Worm (Caenorhabditis elegans) whole organism, L1 larva: ENCODE data around the gene K06A4.7.

Source experiments
- C04F5.9 ChIP-seq: sonication (generic microtip); optimal IDR thresholded peaks from 2 replicates; lab custom pipeline; 2016; ENCODE audit warnings: missing genetic modification characterization, missing compliant biosample characterization
- C34B4.2 ChIP-seq: sonication (generic microtip); optimal IDR thresholded peaks from 2 replicates; lab custom pipeline; 2017; ENCODE audit warnings: mild to moderate bottlenecking, missing genetic modification characterization, missing compliant biosample characterization
- ama-1 ChIP-seq: fragments of 150-350 bp; optimal IDR thresholded peaks from 2 replicates; lab custom pipeline; 2014
- blmp-1 ChIP-seq: fragments of 150-350 bp; optimal IDR thresholded peaks from 2 replicates; lab custom pipeline; 2014; ENCODE audit warnings: missing biosample characterization, missing genetic modification characterization
- dsc-1 ChIP-seq: sonication (generic microtip); optimal IDR thresholded peaks from 2 replicates; lab custom pipeline; 2016; ENCODE audit warnings: mild to moderate bottlenecking, missing genetic modification characterization, missing compliant biosample characterization
- efl-3 ChIP-seq: fragments of 200-800 bp; sonication (Bioruptor generic); optimal IDR thresholded peaks from 2 replicates; lab custom pipeline; 2018; ENCODE audit warnings: mild to moderate bottlenecking, missing genetic modification characterization, missing compliant biosample characterization
- elt-2 ChIP-seq: sonication (generic microtip); optimal IDR thresholded peaks from 2 replicates; lab custom pipeline; 2016; ENCODE audit warnings: missing genetic modification characterization, mild to moderate bottlenecking, inconsistent platforms, missing compliant biosample characterization, missing genetic modification reagents
- elt-3 ChIP-seq, 6 experiments: fragments of 150-350 bp in 1 of 6; sonication (generic microtip); optimal IDR thresholded peaks; 2 replicates each; lab custom pipeline; 2017 to 2018; ENCODE audit warnings: missing biosample characterization in 6 of 6, missing genetic modification characterization in 6 of 6, inconsistent platforms in 1 of 6
- fos-1 ChIP-seq: fragments of 150-350 bp; optimal IDR thresholded peaks from 2 replicates; lab custom pipeline; 2014; ENCODE audit warnings: missing biosample characterization, missing genetic modification characterization
- hlh-17 ChIP-seq: fragments of 200-800 bp; sonication (Bioruptor generic); optimal IDR thresholded peaks from 2 replicates; lab custom pipeline; 2018; ENCODE audit warnings: missing genetic modification characterization, mild to moderate bottlenecking, missing compliant biosample characterization, moderate library complexity, borderline replicate concordance
- hpl-2 ChIP-seq: fragments of 150-350 bp; optimal IDR thresholded peaks from 2 replicates; lab custom pipeline; 2014; ENCODE audit warnings: missing biosample characterization, missing genetic modification reagents, missing genetic modification characterization
- isw-1 ChIP-seq: fragments of 200-800 bp; sonication (Bioruptor generic); IDR thresholded peaks from 2 replicates; pipeline ENCODE4 v1.3.6; 2022; ENCODE audit warnings: missing genetic modification characterization, missing compliant biosample characterization
- lin-14 ChIP-seq: fragments of 200-800 bp; sonication (Bioruptor generic); optimal IDR thresholded peaks from 2 replicates; lab custom pipeline; 2018; ENCODE audit warnings: mild to moderate bottlenecking, missing genetic modification characterization, moderate library complexity, missing compliant biosample characterization
- lin-15B ChIP-seq: fragments of 150-350 bp; sonication (generic microtip); optimal IDR thresholded peaks from 3 replicates; lab custom pipeline; 2014; ENCODE audit warnings: missing biosample characterization, missing genetic modification characterization
- mep-1 ChIP-seq: fragments of 150-350 bp; optimal IDR thresholded peaks from 2 replicates; lab custom pipeline; 2014; ENCODE audit warnings: missing biosample characterization, missing genetic modification characterization
- nhr-19 ChIP-seq: fragments of 200-800 bp; sonication (Bioruptor generic); conservative IDR thresholded peaks from 2 replicates; pipeline ENCODE4 v1.3.6; 2022; ENCODE audit warnings: missing genetic modification characterization, missing compliant biosample characterization
- nhr-28 ChIP-seq: fragments of 150-350 bp; optimal IDR thresholded peaks from 2 replicates; lab custom pipeline; 2014; ENCODE audit warnings: missing biosample characterization, missing genetic modification characterization
- nhr-47 ChIP-seq: sonication (generic microtip); optimal IDR thresholded peaks from 2 replicates; lab custom pipeline; 2016; ENCODE audit warnings: mild to moderate bottlenecking, missing genetic modification characterization, moderate library complexity, missing compliant biosample characterization
- nhr-71 ChIP-seq: sonication (generic microtip); optimal IDR thresholded peaks from 2 replicates; lab custom pipeline; 2016; ENCODE audit warnings: mild to moderate bottlenecking, missing genetic modification characterization, moderate library complexity, missing compliant biosample characterization
- nhr-77 ChIP-seq: fragments of 150-350 bp; optimal IDR thresholded peaks from 2 replicates; lab custom pipeline; 2014; ENCODE audit warnings: missing biosample characterization, missing genetic modification characterization
- nhr-84 ChIP-seq: sonication (generic microtip); optimal IDR thresholded peaks from 2 replicates; lab custom pipeline; 2017; ENCODE audit warnings: missing biosample characterization, missing genetic modification characterization
- nhr-90 ChIP-seq: sonication (generic microtip); optimal IDR thresholded peaks from 2 replicates; lab custom pipeline; 2016; ENCODE audit warnings: mild to moderate bottlenecking, missing genetic modification characterization, missing compliant biosample characterization; ENCODE audit not compliant: poor library complexity
- pqm-1 ChIP-seq: sonication (generic microtip); optimal IDR thresholded peaks from 3 replicates; lab custom pipeline; 2017; ENCODE audit warnings: missing biosample characterization, missing genetic modification characterization
- rnt-1 ChIP-seq: sonication (generic microtip); optimal IDR thresholded peaks from 2 replicates; lab custom pipeline; 2016; ENCODE audit warnings: mild to moderate bottlenecking, missing genetic modification characterization, moderate library complexity, missing compliant biosample characterization
- snpc-4 ChIP-seq: fragments of 150-350 bp; optimal IDR thresholded peaks from 2 replicates; lab custom pipeline; 2014; ENCODE audit warnings: missing biosample characterization, missing genetic modification characterization
- snu-23 ChIP-seq: sonication (generic microtip); optimal IDR thresholded peaks from 2 replicates; lab custom pipeline; 2016; ENCODE audit warnings: missing genetic modification characterization, missing compliant biosample characterization
- sptf-1 ChIP-seq: fragments of 150-350 bp; optimal IDR thresholded peaks from 2 replicates; lab custom pipeline; 2014; ENCODE audit warnings: missing biosample characterization, missing genetic modification characterization
- sup-37 ChIP-seq: fragments of 200-800 bp; sonication (Bioruptor generic); optimal IDR thresholded peaks from 2 replicates; lab custom pipeline; 2018; ENCODE audit warnings: mild to moderate bottlenecking, missing genetic modification characterization, missing compliant biosample characterization
- swsn-7 ChIP-seq: sonication (generic microtip); optimal IDR thresholded peaks from 2 replicates; lab custom pipeline; 2016; ENCODE audit warnings: missing genetic modification characterization, missing compliant biosample characterization
- unc-30 ChIP-seq: sonication (generic microtip); optimal IDR thresholded peaks from 2 replicates; lab custom pipeline; 2017; ENCODE audit warnings: missing biosample characterization, missing genetic modification characterization
- unc-62 ChIP-seq: fragments of 150-350 bp; optimal IDR thresholded peaks from 2 replicates; lab custom pipeline; 2014; ENCODE audit warnings: missing biosample characterization, missing genetic modification reagents, missing genetic modification characterization
- zag-1 ChIP-seq: fragments of 150-350 bp; optimal IDR thresholded peaks from 2 replicates; lab custom pipeline; 2014; ENCODE audit warnings: missing biosample characterization, missing genetic modification characterization
- ztf-4 ChIP-seq: fragments of 150-350 bp; optimal IDR thresholded peaks from 2 replicates; lab custom pipeline; 2014; ENCODE audit warnings: missing biosample characterization, missing genetic modification characterization

Gene K06A4.7

DNA sequence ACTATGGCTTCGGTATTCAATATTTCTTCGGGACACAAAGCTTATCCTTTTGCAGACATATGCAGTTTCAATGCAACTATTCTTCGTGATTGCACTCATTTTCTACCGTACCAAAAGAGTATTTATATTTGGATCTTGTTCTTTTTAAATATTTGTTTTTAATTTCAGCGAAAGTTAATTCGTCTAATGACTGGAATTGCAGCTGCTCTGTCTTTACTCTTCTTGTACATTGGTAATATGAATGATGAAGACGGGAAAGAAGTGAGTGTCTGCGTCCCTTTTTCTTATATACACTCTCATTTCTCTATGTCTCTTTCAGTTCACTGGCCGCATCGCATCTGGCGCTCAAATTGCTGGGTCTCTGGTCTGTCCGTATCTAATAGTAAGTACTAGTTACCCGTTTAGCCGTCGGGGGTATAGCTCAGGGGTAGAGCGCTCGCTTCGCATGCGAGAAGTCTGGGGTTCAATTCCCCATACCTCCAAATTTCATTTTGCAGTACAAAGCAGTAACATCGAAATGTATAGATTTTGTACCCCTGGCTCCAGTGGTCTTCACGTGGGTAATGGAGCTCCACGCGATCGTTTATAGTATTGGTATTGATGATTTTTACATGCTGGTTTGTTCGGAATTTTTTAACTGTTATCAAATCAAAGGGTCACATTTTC lies 12.0 kb upstream of the K06A4.7 start (continued):
- TF ChIP-seq sup-37 (GFP tag; lab: Kevin White, UChicago) (no peak), ztf-4 (tag; lab: Kevin White, UChicago) (peak; percentile 25), fos-1 (tag; lab: Kevin White, UChicago) (peak; percentile 63), isw-1 (peak; percentile 46), C34B4.2 (tag; lab: Kevin White, UChicago) (no peak), lin-15B (tag; lab: Kevin White, UChicago) (no peak), dsc-1 (tag; lab: Kevin White, UChicago) (peak; percentile 81), swsn-7 (tag; lab: Kevin White, UChicago) (peak; percentile 77), nhr-77 (tag; lab: Kevin White, UChicago) (peak; percentile 65), C04F5.9 (peak; percentile 30), ama-1 (lab: Kevin White, UChicago) (peak; percentile 5), unc-30 (tag; lab: Kevin White, UChicago) (no peak)

DNA sequence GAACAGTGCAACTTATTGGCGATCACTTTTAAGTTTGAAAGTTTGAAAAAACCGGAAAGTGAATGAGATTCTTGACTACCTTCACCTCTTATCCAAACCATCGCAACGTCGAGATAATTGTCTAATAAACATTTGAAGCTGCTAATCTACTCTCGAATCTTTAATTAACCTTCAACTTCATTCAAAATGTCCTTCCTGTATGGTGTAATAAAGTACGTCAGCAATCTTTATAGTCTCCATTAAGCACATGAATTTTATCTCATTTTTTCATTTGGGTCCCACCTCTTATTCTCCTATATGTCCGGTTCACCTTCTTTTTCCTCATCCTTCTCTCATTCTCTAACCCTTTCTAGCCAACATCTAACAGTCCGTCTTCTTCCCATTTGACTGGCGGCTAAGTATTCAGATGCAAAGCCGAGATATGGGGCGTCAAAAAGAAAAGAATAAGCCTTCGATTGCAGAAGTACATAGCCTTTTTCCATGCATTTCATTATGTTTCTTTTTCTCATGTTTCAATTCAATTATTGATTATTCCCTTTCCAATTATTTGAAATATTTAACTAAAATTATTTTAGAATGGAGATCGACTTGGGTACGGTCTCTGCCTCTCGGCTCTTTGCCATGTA lies 9.6 kb upstream of the K06A4.7 start, which contains the start of gene swt-5:
Gene swt-5 (plus strand): TSS at position 576 of the 626 bp plus-strand sequence.
- no peak for TF ChIP-seq mep-1 (tag; lab: Kevin White, UChicago)
- TF ChIP-seq unc-62: no peak
- TF ChIP-seq efl-3 (GFP tag; lab: Kevin White, UChicago): no peak
- no peak for TF ChIP-seq nhr-90 (tag; lab: Kevin White, UChicago)
- no peak for TF ChIP-seq snu-23
- no peak for TF ChIP-seq isw-1
- TF ChIP-seq sptf-1: no peak
- no peak for TF ChIP-seq elt-3 (tag; optimal IDR thresholded peaks at IDR 0.05; lab: Kevin White, UChicago)
- TF ChIP-seq pqm-1 (tag; lab: Kevin White, UChicago): no peak
- no peak for TF ChIP-seq fos-1 (tag; lab: Kevin White, UChicago)
- TF ChIP-seq snpc-4: no peak
- no peak for TF ChIP-seq nhr-84 (tag; lab: Kevin White, UChicago)
- TF ChIP-seq nhr-77 (tag; lab: Kevin White, UChicago): no peak

ce11 chrV:9499295-9499694 lies 8.0 kb upstream of the K06A4.7 start:
- TF ChIP-seq blmp-1 (peak; percentile 3), nhr-47 (tag; lab: Kevin White, UChicago) (no peak), hpl-2 (GFP tag; lab: Kevin White, UChicago) (no peak)

DNA sequence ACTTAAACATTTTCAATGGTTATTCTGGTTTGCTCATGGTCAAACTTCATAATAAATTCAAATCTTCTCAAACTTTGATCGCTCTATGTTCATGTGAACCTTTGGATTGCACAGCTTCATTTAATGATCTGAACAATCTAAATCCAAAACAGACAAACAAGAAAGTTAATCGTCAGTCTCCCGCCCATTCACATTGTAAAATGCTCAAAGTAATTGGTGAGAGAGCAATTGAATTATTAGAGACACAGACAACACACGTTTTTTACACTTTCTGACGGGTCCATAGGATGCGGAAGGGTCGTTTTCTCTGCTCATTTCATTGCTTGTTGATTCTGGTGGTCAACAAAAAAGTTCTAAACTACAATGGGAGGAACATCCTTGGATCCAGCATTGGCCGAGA lies 5.5 kb upstream of the K06A4.7 start, which contains the start of gene gsnl-1:
Gene gsnl-1 (plus strand): TSS at position 301 of the 400 bp plus-strand sequence.
- TF ChIP-seq nhr-19 (peak; percentile 19; the same call in 1 of the 2 replicates), hlh-17 (GFP tag; lab: Kevin White, UChicago) (no peak), nhr-71 (peak; percentile 19), lin-14 (GFP tag; lab: Kevin White, UChicago) (peak; percentile 37), zag-1 (tag; lab: Kevin White, UChicago) (no peak), rnt-1 (peak; percentile 20), dsc-1 (tag; lab: Kevin White, UChicago) (peak; percentile 70)

ce11 chrV:9492460-9492859 lies 1.2 kb upstream of the K06A4.7 start:
- TF ChIP-seq elt-2 (tag; lab: Kevin White, UChicago): peak; percentile 24
- no peak for TF ChIP-seq nhr-28
